Worm (Caenorhabditis elegans) whole organism, late embryonic: Measurements from ENCODE around the gene C15H9.4.

ENCODE experiments used
- C08G9.2 ChIP-seq: sonication (generic microtip); optimal IDR thresholded peaks from 2 replicates; lab custom pipeline; 2016; ENCODE audit warnings: mild to moderate bottlenecking, missing genetic modification characterization, moderate library complexity, missing compliant biosample characterization
- C38D4.7 ChIP-seq: fragments of 200-800 bp; sonication (Bioruptor generic); optimal IDR thresholded peaks from 2 replicates; lab custom pipeline; 2018; ENCODE audit warnings: mild to moderate bottlenecking, missing genetic modification characterization, moderate library complexity, missing compliant biosample characterization
- F13H6.1 ChIP-seq: sonication (generic microtip); optimal IDR thresholded peaks from 2 replicates; lab custom pipeline; 2016; ENCODE audit warnings: missing genetic modification characterization, missing compliant biosample characterization
- ama-1 ChIP-seq: fragments of 150-350 bp; optimal IDR thresholded peaks from 2 replicates; lab custom pipeline; 2014
- ceh-14 ChIP-seq: sonication (generic microtip); optimal IDR thresholded peaks from 2 replicates; lab custom pipeline; 2016; ENCODE audit warnings: missing genotype, missing genetic modification characterization, missing compliant biosample characterization
- ceh-18 ChIP-seq: sonication (generic microtip); optimal IDR thresholded peaks from 2 replicates; lab custom pipeline; 2016; ENCODE audit warnings: missing genetic modification characterization, missing compliant biosample characterization
- ceh-19 ChIP-seq: fragments of 200-800 bp; sonication (Bioruptor generic); optimal IDR thresholded peaks from 2 replicates; lab custom pipeline; 2018; ENCODE audit warnings: mild to moderate bottlenecking, missing genetic modification characterization, missing compliant biosample characterization
- ceh-2 ChIP-seq: sonication (generic microtip); optimal IDR thresholded peaks from 2 replicates; lab custom pipeline; 2016; ENCODE audit warnings: missing genotype, missing genetic modification characterization, missing compliant biosample characterization
- ceh-22 ChIP-seq: sonication (generic microtip); optimal IDR thresholded peaks from 2 replicates; lab custom pipeline; 2017; ENCODE audit warnings: missing biosample characterization, missing genetic modification characterization
- ceh-24 ChIP-seq: sonication (generic microtip); optimal IDR thresholded peaks from 2 replicates; lab custom pipeline; 2016; ENCODE audit warnings: mild to moderate bottlenecking, missing genetic modification characterization, missing compliant biosample characterization
- ceh-30 ChIP-seq: fragments of 150-350 bp; optimal IDR thresholded peaks from 2 replicates; lab custom pipeline; 2014; ENCODE audit warnings: missing biosample characterization, missing genetic modification characterization
- ceh-48 ChIP-seq: sonication (generic microtip); optimal IDR thresholded peaks from 2 replicates; lab custom pipeline; 2016; ENCODE audit warnings: missing genetic modification characterization, inconsistent platforms, missing compliant biosample characterization
- ceh-6 ChIP-seq: fragments of 200-800 bp; sonication (Bioruptor generic); optimal IDR thresholded peaks from 2 replicates; lab custom pipeline; 2018; ENCODE audit warnings: mild to moderate bottlenecking, missing genetic modification characterization, missing compliant biosample characterization
- eyg-1 ChIP-seq: sonication (generic microtip); optimal IDR thresholded peaks from 2 replicates; lab custom pipeline; 2016; ENCODE audit warnings: missing genotype, missing genetic modification characterization, missing compliant biosample characterization
- fax-1 ChIP-seq: sonication (generic microtip); optimal IDR thresholded peaks from 2 replicates; lab custom pipeline; 2016; ENCODE audit warnings: missing genotype, missing genetic modification characterization, missing compliant biosample characterization
- gmeb-2 ChIP-seq: sonication (generic microtip); optimal IDR thresholded peaks from 2 replicates; lab custom pipeline; 2016; ENCODE audit warnings: missing genetic modification characterization, inconsistent platforms, missing compliant biosample characterization
- hlh-15 ChIP-seq: sonication (generic microtip); optimal IDR thresholded peaks from 2 replicates; lab custom pipeline; 2016; ENCODE audit warnings: missing genetic modification characterization, missing compliant biosample characterization
- hlh-30 ChIP-seq: sonication (generic microtip); optimal IDR thresholded peaks from 2 replicates; lab custom pipeline; 2017; ENCODE audit warnings: antibody characterized with exemption, missing genetic modification characterization, missing compliant biosample characterization; ENCODE audit not compliant: insufficient read depth
- hlh-8 ChIP-seq: sonication (generic microtip); optimal IDR thresholded peaks from 2 replicates; lab custom pipeline; 2016; ENCODE audit warnings: missing genotype, missing genetic modification characterization, missing compliant biosample characterization
- lin-11 ChIP-seq: fragments of 200-800 bp; sonication (Bioruptor generic); optimal IDR thresholded peaks from 2 replicates; lab custom pipeline; 2018; ENCODE audit warnings: mild to moderate bottlenecking, missing genetic modification characterization, missing compliant biosample characterization
- madf-2 ChIP-seq: sonication (generic microtip); optimal IDR thresholded peaks from 2 replicates; lab custom pipeline; 2017; ENCODE audit warnings: missing genetic modification characterization, missing compliant biosample characterization
- mec-3 ChIP-seq: sonication (generic microtip); optimal IDR thresholded peaks from 2 replicates; lab custom pipeline; 2016; ENCODE audit warnings: borderline replicate concordance, missing genetic modification characterization, missing compliant biosample characterization
- nfya-1 ChIP-seq: sonication (generic microtip); optimal IDR thresholded peaks from 2 replicates; lab custom pipeline; 2017; ENCODE audit warnings: missing genetic modification characterization, mild to moderate bottlenecking, missing compliant biosample characterization, antibody characterized with exemption, moderate library complexity
- nhr-11 ChIP-seq: fragments of 150-350 bp; optimal IDR thresholded peaks from 2 replicates; lab custom pipeline; 2014; ENCODE audit warnings: missing biosample characterization, missing genetic modification characterization
- odd-2 ChIP-seq: sonication (generic microtip); optimal IDR thresholded peaks from 2 replicates; lab custom pipeline; 2017; ENCODE audit warnings: antibody characterized with exemption, mild to moderate bottlenecking, missing genetic modification characterization, missing compliant biosample characterization
- pha-4 ChIP-seq: fragments of 150-350 bp; optimal IDR thresholded peaks from 2 replicates; lab custom pipeline; 2018; ENCODE audit warnings: missing biosample characterization, missing genetic modification reagents, missing genetic modification characterization
- ref-2 ChIP-seq: sonication (generic microtip); optimal IDR thresholded peaks from 2 replicates; lab custom pipeline; 2016; ENCODE audit warnings: missing genetic modification characterization, missing compliant biosample characterization
- sox-2 ChIP-seq: fragments of 200-800 bp; sonication (Bioruptor generic); IDR thresholded peaks from 2 replicates; pipeline ENCODE4 v1.3.6; 2022; ENCODE audit warnings: missing genetic modification reagents, missing genetic modification characterization, missing compliant biosample characterization
- tbx-2 ChIP-seq: sonication (generic microtip); optimal IDR thresholded peaks from 2 replicates; lab custom pipeline; 2016; ENCODE audit warnings: missing genetic modification characterization, missing compliant biosample characterization
- ttx-3 ChIP-seq: sonication (generic microtip); optimal IDR thresholded peaks from 2 replicates; lab custom pipeline; 2016; ENCODE audit warnings: missing genetic modification reagents, missing genetic modification characterization, missing compliant biosample characterization
- unc-3 ChIP-seq, 2 experiments: fragments of 200-800 bp in 1 of 2; sonication (Bioruptor generic) in 1 of 2; sonication (generic microtip) in 1 of 2; conservative IDR thresholded peaks in 1 of 2; optimal IDR thresholded peaks in 1 of 2; 2 replicates each; pipeline versions ENCODE4 v1.3.6 to Lab custom; 2016 to 2022; ENCODE audit warnings: missing compliant biosample characterization in 2 of 2, missing genetic modification characterization in 2 of 2, missing genetic modification reagents in 1 of 2
- unc-55 ChIP-seq: sonication (generic microtip); optimal IDR thresholded peaks from 2 replicates; lab custom pipeline; 2017; ENCODE audit warnings: missing biosample characterization, missing genetic modification reagents, missing genetic modification characterization
- zip-5 ChIP-seq: sonication (generic microtip); optimal IDR thresholded peaks from 2 replicates; lab custom pipeline; 2016; ENCODE audit warnings: missing genetic modification characterization, missing compliant biosample characterization
- ztf-16 ChIP-seq: sonication (generic microtip); optimal IDR thresholded peaks from 2 replicates; lab custom pipeline; 2017; ENCODE audit warnings: missing genetic modification characterization, missing compliant biosample characterization

C15H9.4 gene

DNA sequence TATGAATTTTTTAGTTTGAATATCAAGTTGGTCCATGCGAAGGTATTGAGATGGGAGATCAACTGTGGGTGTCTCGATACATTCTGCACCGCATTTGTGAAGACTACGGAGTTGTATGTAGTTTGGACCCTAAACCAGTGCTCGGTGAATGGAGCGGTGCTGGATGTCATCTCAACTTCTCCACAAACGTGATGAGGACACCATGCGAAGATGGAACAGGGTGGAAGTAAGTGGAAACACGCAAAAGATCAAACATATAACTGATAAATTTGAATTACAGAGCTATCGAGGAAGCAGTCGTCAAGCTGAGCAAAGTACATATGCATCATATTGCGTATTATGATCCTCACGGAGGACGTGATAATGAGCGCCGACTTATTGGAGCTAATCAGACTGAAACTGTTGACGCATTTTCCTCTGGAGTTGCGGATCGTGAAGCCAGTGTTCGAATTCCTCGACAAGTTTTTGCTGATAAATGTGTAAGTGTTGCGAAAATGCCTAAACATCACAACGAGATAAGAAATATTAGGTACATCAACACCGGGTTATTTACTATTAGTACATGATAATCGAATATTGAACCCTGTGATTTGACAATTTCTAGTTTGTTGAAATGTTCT is 38.2 kb upstream of the C15H9.4 start:
- TF ChIP-seq ceh-19 (GFP tag; lab: Kevin White, UChicago) (no peak), nfya-1 (tag; lab: Kevin White, UChicago) (no peak), eyg-1 (no peak), madf-2 (tag; lab: Kevin White, UChicago) (no peak), zip-5 (tag; lab: Kevin White, UChicago) (no peak), gmeb-2 (tag; lab: Kevin White, UChicago) (no peak), nhr-11 (tag; lab: Kevin White, UChicago) (no peak), pha-4 (tag; lab: Kevin White, UChicago) (no peak), odd-2 (tag; lab: Kevin White, UChicago) (no peak), ceh-24 (tag; lab: Kevin White, UChicago) (no peak), ztf-16 (tag; lab: Kevin White, UChicago) (no peak), ref-2 (tag; lab: Kevin White, UChicago) (no peak)

DNA sequence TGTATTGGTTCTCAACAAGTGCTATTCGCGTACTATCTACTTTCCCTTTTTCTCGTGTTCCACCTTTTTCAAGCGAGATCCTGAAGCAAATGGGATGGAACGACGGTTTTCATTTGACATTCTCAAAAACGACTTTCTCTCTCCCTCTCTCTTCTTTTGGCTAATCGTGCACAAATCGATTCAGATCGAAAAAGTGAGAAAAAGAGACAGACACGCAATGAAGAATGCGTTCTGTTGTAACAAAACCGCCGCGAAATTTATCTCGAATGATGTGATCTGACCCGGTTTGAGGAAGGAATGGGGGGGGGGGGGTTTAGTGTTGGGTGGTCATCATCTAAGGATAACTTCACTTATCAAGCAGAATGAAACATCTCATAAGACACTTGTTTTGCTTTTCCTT is 33.1 kb upstream of the C15H9.4 start:
- TF ChIP-seq unc-3 (GFP tag; conservative IDR thresholded peaks at IDR 0.05; lab: Robert Waterston, UW) (no peak), unc-3 (tag; optimal IDR thresholded peaks at IDR 0.05; lab: Kevin White, UChicago) (no peak), fax-1 (tag; lab: Kevin White, UChicago) (no peak), lin-11 (no peak), ceh-14 (tag; lab: Kevin White, UChicago) (no peak), C08G9.2 (tag; lab: Kevin White, UChicago) (no peak), tbx-2 (no peak), ceh-2 (tag; lab: Kevin White, UChicago) (no peak), ceh-48 (tag; lab: Kevin White, UChicago) (no peak)
- TF ChIP-seq, all 69 proteins: peak for 0

DNA sequence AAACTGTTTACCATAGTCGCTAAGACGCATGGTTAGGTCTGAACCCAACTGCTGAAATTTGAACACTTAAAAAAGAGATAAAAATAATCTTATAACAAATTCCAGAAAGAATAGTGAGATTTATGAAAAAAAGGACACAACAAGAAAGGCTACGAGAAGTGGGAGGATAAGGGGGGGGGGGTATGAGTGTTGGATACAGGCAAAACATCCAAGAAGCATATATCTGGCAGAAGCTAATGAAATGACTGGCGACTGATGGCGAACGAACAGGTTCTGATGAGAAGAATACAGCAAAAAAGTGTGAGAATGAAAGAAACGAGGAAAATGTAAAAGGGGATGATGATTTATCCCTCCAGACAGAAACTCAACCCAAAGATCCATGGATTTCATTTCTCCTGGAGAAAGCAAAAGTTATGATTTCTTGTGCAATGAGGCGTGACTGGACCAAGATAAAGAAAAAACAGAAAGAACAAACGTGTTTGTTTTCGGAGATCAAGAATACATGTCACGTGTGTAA is 31.4 kb upstream of the C15H9.4 start, which contains the start of gene ptr-4:
Gene ptr-4 (minus strand): TSS at position 51 of the 517 bp plus-strand sequence.
- TF ChIP-seq gmeb-2 (tag; lab: Kevin White, UChicago) (no peak), tbx-2 (no peak), ceh-18 (tag; lab: Kevin White, UChicago) (no peak), F13H6.1 (tag; lab: Kevin White, UChicago) (no peak), C38D4.7 (GFP tag; lab: Kevin White, UChicago) (no peak), mec-3 (tag; lab: Kevin White, UChicago) (no peak), ttx-3 (tag; lab: Kevin White, UChicago) (no peak), ceh-22 (tag; lab: Kevin White, UChicago) (no peak)

DNA sequence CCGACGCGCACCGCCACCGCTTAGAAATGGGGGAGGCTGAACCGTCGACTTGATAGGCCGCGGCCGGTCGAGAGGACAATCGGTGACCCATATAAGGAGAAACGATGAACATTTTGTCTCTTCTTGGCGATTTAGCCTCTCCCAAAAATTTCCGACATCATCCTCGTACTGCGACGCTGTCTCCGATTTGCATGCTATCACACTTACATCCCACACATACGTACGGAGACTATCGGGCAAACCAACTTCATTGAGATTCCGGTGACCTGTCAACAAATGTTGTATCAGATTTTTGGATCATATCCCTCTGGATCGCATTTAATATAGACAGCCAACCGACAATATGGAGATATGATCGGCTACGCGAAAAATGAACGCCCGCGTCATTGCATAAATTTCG is 30.8 kb upstream of the C15H9.4 start:
- TF ChIP-seq ref-2 (tag; lab: Kevin White, UChicago), result peak; percentile 35
- TF ChIP-seq unc-55 (GFP tag; lab: Kevin White, UChicago), result no peak
- TF ChIP-seq madf-2 (tag; lab: Kevin White, UChicago), result no peak
- TF ChIP-seq ceh-6 (GFP tag; lab: Kevin White, UChicago), result no peak
- TF ChIP-seq hlh-30 (tag; lab: Kevin White, UChicago), result no peak
- TF ChIP-seq sox-2 (GFP tag; lab: Robert Waterston, UW), result no peak

DNA sequence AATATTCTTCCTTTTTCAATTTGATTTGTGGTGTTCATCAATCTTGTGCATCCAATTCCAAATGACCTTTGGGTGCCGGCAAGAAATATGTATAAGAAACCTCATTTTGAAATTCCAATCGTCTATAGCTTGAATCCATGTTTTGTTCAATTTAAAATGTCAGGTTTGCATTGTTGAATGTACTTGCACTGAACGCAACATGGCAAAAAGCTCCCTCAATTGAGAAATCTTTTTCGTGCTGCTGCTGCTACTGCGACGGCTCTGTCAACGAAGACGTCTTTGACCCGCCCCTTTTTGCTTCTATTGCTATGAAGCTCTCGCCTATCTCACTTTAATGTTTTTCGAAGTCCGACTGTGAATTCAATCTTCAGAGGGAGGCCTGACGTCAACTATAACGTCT is 22.2 kb upstream of the C15H9.4 start, which contains the start of gene lgc-58:
Gene lgc-58 (plus strand): TSS at position 301 of the 400 bp plus-strand sequence.
- TF ChIP-seq hlh-30 (tag; lab: Kevin White, UChicago) (no peak), mec-3 (tag; lab: Kevin White, UChicago) (no peak), hlh-8 (tag; lab: Kevin White, UChicago) (no peak), ceh-30 (tag; lab: Kevin White, UChicago) (no peak), ama-1 (lab: Kevin White, UChicago) (no peak), hlh-15 (no peak)
- TF ChIP-seq, all 69 proteins: peak for 0
